Worm (Caenorhabditis elegans) whole organism, early embryonic: ENCODE measurements around the gene tif-1A.

Source experiments
- B0310.2 ChIP-seq: sonication (generic microtip); optimal IDR thresholded peaks from 2 replicates; lab custom pipeline; 2016; ENCODE audit warnings: mild to moderate bottlenecking, missing genetic modification characterization, missing compliant biosample characterization
- F13C5.2 ChIP-seq: sonication (generic microtip); optimal IDR thresholded peaks from 2 replicates; lab custom pipeline; 2017; ENCODE audit warnings: mild to moderate bottlenecking, missing genetic modification characterization, inconsistent platforms, missing compliant biosample characterization
- aly-1 ChIP-seq: sonication (generic microtip); optimal IDR thresholded peaks from 2 replicates; lab custom pipeline; 2016; ENCODE audit warnings: missing genetic modification characterization, missing compliant biosample characterization
- ama-1 ChIP-seq: fragments of 150-350 bp; optimal IDR thresholded peaks from 2 replicates; lab custom pipeline; 2014
- ceh-13 ChIP-seq: fragments of 200-800 bp; sonication (Bioruptor generic); optimal IDR thresholded peaks from 2 replicates; lab custom pipeline; 2018; ENCODE audit warnings: mild to moderate bottlenecking, missing genetic modification characterization, missing compliant biosample characterization
- ceh-36 ChIP-seq: sonication (generic microtip); optimal IDR thresholded peaks from 2 replicates; lab custom pipeline; 2016; ENCODE audit warnings: missing genetic modification characterization, inconsistent platforms, missing compliant biosample characterization
- ets-7 ChIP-seq: sonication (generic microtip); optimal IDR thresholded peaks from 2 replicates; lab custom pipeline; 2016; ENCODE audit warnings: missing genotype, missing genetic modification characterization, missing compliant biosample characterization
- flt-1 ChIP-seq: fragments of 200-800 bp; sonication (Bioruptor generic); IDR thresholded peaks from 2 replicates; pipeline ENCODE4 v1.3.6; 2022; ENCODE audit warnings: missing genetic modification characterization, missing compliant biosample characterization
- hmbx-1 ChIP-seq: sonication (generic microtip); optimal IDR thresholded peaks from 2 replicates; lab custom pipeline; 2016; ENCODE audit warnings: mild to moderate bottlenecking, missing genetic modification characterization, missing compliant biosample characterization
- hmg-4 ChIP-seq: fragments of 200-800 bp; sonication (Bioruptor generic); optimal IDR thresholded peaks from 2 replicates; lab custom pipeline; 2018; ENCODE audit warnings: mild to moderate bottlenecking, missing genetic modification characterization, missing compliant biosample characterization
- hnd-1 ChIP-seq: sonication (generic microtip); optimal IDR thresholded peaks from 2 replicates; lab custom pipeline; 2016; ENCODE audit warnings: missing genetic modification characterization, missing compliant biosample characterization
- pes-1 ChIP-seq: fragments of 200-800 bp; sonication (Bioruptor generic); IDR thresholded peaks from 2 replicates; pipeline ENCODE4 v1.3.6; 2022; ENCODE audit warnings: missing genetic modification reagents, missing genetic modification characterization, missing compliant biosample characterization
- scrt-1 ChIP-seq: fragments of 200-800 bp; sonication (Bioruptor generic); IDR thresholded peaks from 2 replicates; pipeline ENCODE4 v1.3.6; 2022; ENCODE audit warnings: missing genetic modification characterization, missing compliant biosample characterization
- sea-1 ChIP-seq: fragments of 200-800 bp; sonication (Bioruptor generic); conservative IDR thresholded peaks from 2 replicates; pipeline ENCODE4 v1.3.6; 2022; ENCODE audit warnings: missing genetic modification characterization, missing compliant biosample characterization
- tbx-11 ChIP-seq: fragments of 200-800 bp; sonication (Bioruptor generic); IDR thresholded peaks from 2 replicates; pipeline ENCODE4 v1.3.6; 2022; ENCODE audit warnings: missing genetic modification characterization, missing compliant biosample characterization
- tbx-37 ChIP-seq: fragments of 200-800 bp; sonication (Bioruptor generic); conservative IDR thresholded peaks from 2 replicates; pipeline ENCODE4 v1.3.6; 2022; ENCODE audit warnings: missing genetic modification reagents, missing genetic modification characterization, missing compliant biosample characterization
- tra-4 ChIP-seq: sonication (generic microtip); optimal IDR thresholded peaks from 2 replicates; lab custom pipeline; 2017; ENCODE audit warnings: missing genetic modification characterization, missing compliant biosample characterization

The tif-1A gene

DNA sequence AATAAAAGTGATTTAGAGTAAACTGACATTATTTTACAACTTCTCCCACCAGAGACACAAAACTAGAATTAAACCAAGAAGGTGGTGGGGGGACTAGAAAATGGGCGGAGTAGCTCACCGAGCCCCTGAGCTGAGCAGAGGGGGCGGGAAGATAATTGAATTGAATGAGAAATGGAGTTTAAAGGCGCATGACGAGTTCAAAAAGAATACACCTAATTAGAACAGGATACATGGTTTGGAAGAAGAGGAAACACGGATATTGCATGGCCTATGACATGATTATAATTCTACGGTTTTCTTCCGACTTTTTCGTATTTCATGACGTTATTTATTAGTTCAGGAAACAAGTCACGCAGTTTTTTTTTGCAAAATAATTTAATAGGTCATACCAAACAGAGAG, 24.1 kb upstream of the tif-1A start, which contains the start of gene T02C12.5:
Gene T02C12.5 (minus strand): TSS at position 101 of the 400 bp plus-strand sequence.
- TF ChIP-seq scrt-1 (GFP tag; lab: Robert Waterston, UW) (no peak), ceh-36 (no peak), hnd-1 (no peak), ama-1 (lab: Kevin White, UChicago) (no peak), aly-1 (tag; lab: Kevin White, UChicago) (no peak), F13C5.2 (tag; lab: Kevin White, UChicago) (no peak), ets-7 (tag; lab: Kevin White, UChicago) (no peak), hmbx-1 (no peak), B0310.2 (no peak)

DNA sequence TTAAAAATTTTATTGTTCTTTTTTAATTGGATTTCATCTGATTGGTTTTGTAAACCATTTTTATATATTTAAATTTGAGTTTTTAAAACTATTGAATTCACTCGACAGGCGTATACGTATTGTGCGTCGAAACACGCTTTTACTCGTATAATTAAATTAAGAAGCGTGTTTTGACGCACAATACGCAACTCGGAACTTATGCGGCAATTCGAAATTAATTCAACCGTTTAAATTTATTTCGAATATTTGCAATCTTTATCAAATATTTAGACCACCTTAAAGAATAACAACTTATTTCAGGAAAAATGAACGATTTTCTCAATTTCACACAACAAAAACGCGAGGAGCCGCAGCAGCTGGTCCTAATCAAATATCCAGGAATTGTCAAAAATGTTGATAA, 18.0 kb upstream of the tif-1A start, which contains the start of gene tftc-5:
Gene tftc-5 (plus strand): TSS at position 301 of the 400 bp plus-strand sequence.
- TF ChIP-seq sea-1 (GFP tag; lab: Robert Waterston, UW) (no peak), pes-1 (GFP tag; lab: Robert Waterston, UW) (no peak)

DNA sequence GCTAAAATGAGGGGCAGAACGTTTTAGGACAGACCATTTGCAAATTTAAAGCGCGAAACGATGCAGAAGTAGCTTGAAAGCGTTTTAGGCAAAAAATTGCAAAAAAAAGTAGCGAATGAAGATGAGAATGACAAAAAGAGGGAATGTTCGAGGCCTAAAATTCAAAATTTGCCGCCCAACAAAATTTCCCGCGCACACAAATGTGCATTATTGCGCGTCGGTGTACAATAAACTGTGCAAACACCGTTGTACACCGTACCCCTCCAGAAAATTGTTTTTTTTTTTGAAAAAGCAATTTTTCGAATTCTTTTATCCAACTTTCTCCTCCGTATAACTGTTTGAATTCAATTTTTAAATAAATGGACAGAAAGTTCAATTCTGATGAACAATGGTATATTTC, 15.9 kb upstream of the tif-1A start, which contains the start of gene snpc-3.4:
Gene snpc-3.4 (plus strand): TSS at position 237 of the 400 bp plus-strand sequence.
- TF ChIP-seq F13C5.2 (tag; lab: Kevin White, UChicago): peak; percentile 20
- no peak for TF ChIP-seq ama-1 (lab: Kevin White, UChicago)
- no peak for TF ChIP-seq tbx-37 (GFP tag; lab: Robert Waterston, UW)
- no peak for TF ChIP-seq hnd-1

DNA sequence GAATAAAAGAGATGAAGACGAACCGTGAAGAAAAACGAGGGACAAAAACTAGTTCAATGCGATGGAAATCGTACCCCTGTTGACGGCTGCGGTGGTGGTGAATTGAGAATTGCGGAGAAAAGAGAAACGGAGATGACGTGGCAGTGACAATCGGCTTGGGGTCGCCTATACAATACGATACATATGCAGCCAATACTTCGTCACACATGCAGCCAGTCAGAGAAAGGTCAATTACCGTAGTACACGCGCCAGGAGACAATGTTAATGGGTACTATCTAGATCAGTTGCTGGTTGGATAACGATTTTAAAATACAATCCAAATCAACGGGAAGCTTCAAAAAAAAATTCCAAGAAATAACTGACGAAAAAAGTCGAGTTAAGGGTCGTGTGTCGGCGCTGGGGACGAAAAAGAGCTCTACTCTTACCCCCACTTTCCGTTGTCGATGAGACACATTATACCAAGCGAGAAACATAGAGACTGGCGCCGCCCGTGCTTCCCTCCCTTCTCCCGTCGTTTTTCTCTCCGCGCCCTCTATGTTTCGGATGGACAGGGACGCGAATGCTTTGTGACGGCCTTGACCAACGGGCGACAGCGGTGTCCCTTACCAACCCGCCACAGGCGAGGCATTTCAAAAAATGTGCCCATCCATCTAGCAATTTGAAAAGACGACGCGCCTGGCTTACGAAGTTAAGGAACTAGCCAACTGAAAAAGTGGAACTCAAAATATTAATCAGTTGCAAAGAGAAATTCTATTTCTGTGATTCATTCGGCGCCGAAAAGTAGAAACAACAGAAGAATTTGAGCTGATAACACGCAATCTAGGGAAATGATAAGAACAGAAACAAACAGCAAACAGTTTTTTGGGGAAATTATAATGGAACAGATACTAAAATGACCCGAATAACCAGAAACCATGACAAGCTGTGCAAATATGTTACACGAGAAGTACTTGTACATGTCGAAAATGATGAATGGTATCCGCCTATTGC, 15.0 kb upstream of the tif-1A start:
- TF ChIP-seq hmg-4: peak; percentile 10
- TF ChIP-seq tra-4: no peak

DNA sequence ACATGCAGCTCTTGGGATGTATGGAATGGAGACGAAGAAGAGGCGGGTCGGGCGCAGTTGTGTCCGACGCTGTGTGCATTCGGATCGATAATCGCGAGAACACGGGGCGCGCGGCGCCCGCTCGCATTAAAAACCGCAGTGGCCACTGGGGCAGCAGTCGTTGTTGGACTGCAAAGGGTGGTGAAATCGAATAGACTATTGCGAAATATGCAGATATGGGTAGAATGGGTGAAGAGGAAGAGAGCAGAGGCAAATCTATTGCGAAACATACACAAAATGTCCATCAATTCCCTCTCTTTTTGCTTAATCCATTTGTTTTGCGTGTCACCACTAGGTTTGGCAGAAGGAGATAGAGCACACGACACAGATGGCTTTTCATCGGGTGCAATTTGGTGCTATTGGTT, 14.2 kb upstream of the tif-1A start:
- no peak for TF ChIP-seq aly-1 (tag; lab: Kevin White, UChicago)
- TF ChIP-seq hnd-1: no peak
- TF ChIP-seq flt-1 (GFP tag; lab: Robert Waterston, UW): no peak
- TF ChIP-seq ama-1 (lab: Kevin White, UChicago): no peak
- TF ChIP-seq pes-1 (GFP tag; lab: Robert Waterston, UW): no peak
- no peak for TF ChIP-seq tbx-37 (GFP tag; lab: Robert Waterston, UW)
- TF ChIP-seq ets-7 (tag; lab: Kevin White, UChicago): no peak
- no peak for TF ChIP-seq scrt-1 (GFP tag; lab: Robert Waterston, UW)
- no peak for TF ChIP-seq tbx-11 (GFP tag; lab: Robert Waterston, UW)
- no peak for TF ChIP-seq hmbx-1
- no peak for TF ChIP-seq ceh-13 (GFP tag; lab: Kevin White, UChicago)
- no peak for TF ChIP-seq ceh-36
- no peak for TF ChIP-seq sea-1 (GFP tag; lab: Robert Waterston, UW)
- no peak for TF ChIP-seq hmg-4
- TF ChIP-seq tra-4: no peak
- no peak for TF ChIP-seq F13C5.2 (tag; lab: Kevin White, UChicago)
- TF ChIP-seq B0310.2: no peak

DNA sequence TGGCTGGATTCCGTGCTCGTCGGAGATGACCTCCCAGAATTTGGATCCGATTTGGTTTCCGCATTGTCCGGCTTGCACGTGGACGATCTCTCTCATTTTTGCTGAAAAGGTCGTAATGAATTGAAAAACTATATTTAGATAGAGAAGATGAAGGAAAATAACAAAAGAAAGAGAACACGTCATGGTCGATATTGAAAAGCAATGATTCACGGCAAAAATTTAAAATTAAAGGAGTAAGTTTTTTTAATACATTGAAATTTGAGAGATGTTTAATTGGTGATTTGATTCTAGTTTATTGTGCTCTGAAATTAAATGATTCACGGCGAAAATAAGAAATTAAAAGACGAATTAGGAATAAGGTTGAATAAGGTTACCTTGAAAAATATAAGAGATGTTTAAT, 13.6 kb upstream of the tif-1A start, which contains the start of gene tbb-2:
Gene tbb-2 (minus strand): TSS at position 101 of the 400 bp plus-strand sequence.
- TF ChIP-seq hmg-4 (no peak), tbx-11 (GFP tag; lab: Robert Waterston, UW) (no peak), F13C5.2 (tag; lab: Kevin White, UChicago) (no peak), hmbx-1 (no peak), hnd-1 (no peak)

DNA sequence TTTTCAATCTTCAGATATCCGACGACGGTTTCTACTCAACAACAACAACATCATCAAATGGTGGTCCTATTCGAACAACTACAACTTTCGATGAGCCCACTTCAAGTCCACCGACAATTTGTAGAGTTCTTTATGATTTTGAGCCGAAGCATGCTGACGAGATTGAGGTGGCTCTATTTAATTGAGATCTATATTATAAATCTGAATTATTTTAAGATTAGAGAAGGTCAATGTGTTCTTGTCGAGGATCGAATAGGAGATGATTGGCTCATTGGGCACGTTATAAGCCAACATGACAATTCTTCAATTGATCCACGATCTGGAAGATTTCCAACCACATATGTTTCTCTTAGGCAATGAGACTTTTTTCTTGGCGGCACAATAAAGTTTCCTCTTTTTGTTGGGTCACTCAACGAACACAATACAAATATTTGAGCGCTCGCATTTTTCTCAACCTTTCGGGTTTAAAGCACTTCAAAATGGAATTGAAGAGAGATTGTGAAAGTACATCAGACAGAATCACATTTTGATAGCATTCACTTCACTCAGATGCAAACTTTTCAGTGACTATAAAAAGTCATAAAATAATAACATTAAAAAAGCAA, 11.6 kb upstream of the tif-1A start:
- TF ChIP-seq F13C5.2 (tag; lab: Kevin White, UChicago): no peak
- peak; percentile 38 for TF ChIP-seq ama-1 (lab: Kevin White, UChicago)

- no peak for TF ChIP-seq hmg-4
- no peak for TF ChIP-seq B0310.2
- no peak for TF ChIP-seq ama-1 (lab: Kevin White, UChicago)
- no peak for TF ChIP-seq tbx-37 (GFP tag; lab: Robert Waterston, UW)
- TF ChIP-seq ceh-13 (GFP tag; lab: Kevin White, UChicago): no peak
- TF ChIP-seq scrt-1 (GFP tag; lab: Robert Waterston, UW): no peak
- TF ChIP-seq sea-1 (GFP tag; lab: Robert Waterston, UW): no peak
- TF ChIP-seq hmbx-1: no peak
- TF ChIP-seq tra-4: no peak
- TF ChIP-seq pes-1 (GFP tag; lab: Robert Waterston, UW): no peak
- no peak for TF ChIP-seq aly-1 (tag; lab: Kevin White, UChicago)
- no peak for TF ChIP-seq tbx-11 (GFP tag; lab: Robert Waterston, UW)
- no peak for TF ChIP-seq ets-7 (tag; lab: Kevin White, UChicago)
- TF ChIP-seq ceh-36: no peak
- no peak for TF ChIP-seq F13C5.2 (tag; lab: Kevin White, UChicago)
- TF ChIP-seq hnd-1: no peak
- TF ChIP-seq flt-1 (GFP tag; lab: Robert Waterston, UW): no peak
Observed at ce11 chrIII:4013061-4013460, 9.1 kb upstream of the tif-1A start.
